Comparison of ENCODE assay signal across 4 fruit fly cellular contexts in genomic region chr3R:24812987-24813636, dm6.
A peak's percentile ranks its signal among the peaks of the same experiment; 100 is the strongest.
TF ChIP-seq lines count a peak whose summit lies in the region.

No protein-coding gene starts in this region.

- TF ChIP-seq CTCF in whole organism, embryonic (GFP tag; optimal IDR thresholded peaks at IDR 0.05; lab: Kevin White, UChicago), result no peak

TF ChIP-seq in whole organism, adult, 20 proteins besides CTCF, POLR2A, EP300 and RAD21:
- no peak for TF ChIP-seq ovo (GFP tag; optimal IDR thresholded peaks at IDR 0.05; lab: Kevin White, UChicago)
- peak; percentile 24 for TF ChIP-seq tj (GFP tag; optimal IDR thresholded peaks at IDR 0.05; lab: Kevin White, UChicago)

TF ChIP-seq in whole organism, embryonic, 481 proteins besides CTCF, POLR2A, EP300 and RAD21 (continues in another document):
- TF ChIP-seq onecut (GFP tag; IDR thresholded peaks at IDR 0.05; lab: Robert Waterston, UW), result no peak
- TF ChIP-seq hb (GFP tag; IDR thresholded peaks at IDR 0.05; lab: Robert Waterston, UW; ENCODE audit: partially characterized antibody), result no peak
- TF ChIP-seq lola (GFP tag; optimal IDR thresholded peaks at IDR 0.05; lab: Kevin White, UChicago), result no peak
- TF ChIP-seq CG8290 (GFP tag; optimal IDR thresholded peaks at IDR 0.05; lab: Kevin White, UChicago), result no peak
- TF ChIP-seq CG8290 (tag; optimal IDR thresholded peaks at IDR 0.05; lab: Kevin White, UChicago), result peak in 1 of 2 experiments; percentile 20
- no peak for TF ChIP-seq CG8944 (GFP tag; optimal IDR thresholded peaks at IDR 0.05; lab: Kevin White, UChicago)
- TF ChIP-seq grau (tag; optimal IDR thresholded peaks at IDR 0.05; lab: Kevin White, UChicago), result peak; percentile 0
- TF ChIP-seq jing (GFP tag; optimal IDR thresholded peaks at IDR 0.05; lab: Kevin White, UChicago), result no peak
- TF ChIP-seq Hand (GFP tag; optimal IDR thresholded peaks at IDR 0.05; lab: Kevin White, UChicago), result peak; percentile 8
- TF ChIP-seq Hr39 (optimal IDR thresholded peaks at IDR 0.05; lab: Kevin White, UChicago), result no peak
- 0 out of 3 replicates have a peak, but pooled peaks have one; percentile 15 for TF ChIP-seq CG6791 (GFP tag; IDR thresholded peaks at IDR 0.05; lab: Robert Waterston, UW; ENCODE audit: partially characterized antibody)
- TF ChIP-seq knrl (GFP tag; IDR thresholded peaks at IDR 0.05; lab: Robert Waterston, UW; ENCODE audit: partially characterized antibody), result no peak
- no peak for TF ChIP-seq CG14667 (GFP tag; IDR thresholded peaks at IDR 0.05; lab: Robert Waterston, UW)
- TF ChIP-seq CG1792 (GFP tag; optimal IDR thresholded peaks at IDR 0.05; lab: Kevin White, UChicago), result no peak
- no peak for TF ChIP-seq Dfd (GFP tag; optimal IDR thresholded peaks at IDR 0.05; lab: Kevin White, UChicago)
- no peak for TF ChIP-seq Hr51 (GFP tag; optimal IDR thresholded peaks at IDR 0.05; lab: Kevin White, UChicago)
- no peak for TF ChIP-seq tll (GFP tag; optimal IDR thresholded peaks at IDR 0.05; lab: Kevin White, UChicago)
- TF ChIP-seq cad (GFP tag; optimal IDR thresholded peaks at IDR 0.05; lab: Kevin White, UChicago), result peak; percentile 15
- no peak for TF ChIP-seq Nf-YC (tag; optimal IDR thresholded peaks at IDR 0.05; lab: Kevin White, UChicago)
- TF ChIP-seq mirr (GFP tag; optimal IDR thresholded peaks at IDR 0.05; lab: Kevin White, UChicago), result peak; percentile 25
- no peak for TF ChIP-seq pfk (GFP tag; optimal IDR thresholded peaks at IDR 0.05; lab: Kevin White, UChicago)
- no peak for TF ChIP-seq p53 (GFP tag; optimal IDR thresholded peaks at IDR 0.05; lab: Kevin White, UChicago)
- no peak for TF ChIP-seq NFAT (GFP tag; IDR thresholded peaks at IDR 0.05; lab: Robert Waterston, UW)
- peak; percentile 24 for TF ChIP-seq kni (GFP tag; optimal IDR thresholded peaks at IDR 0.05; lab: Kevin White, UChicago)
- no peak for TF ChIP-seq CG17361 (GFP tag; IDR thresholded peaks at IDR 0.05; lab: Robert Waterston, UW)
- TF ChIP-seq sd (tag; optimal IDR thresholded peaks at IDR 0.05; lab: Kevin White, UChicago), result no peak
- TF ChIP-seq ash1 (GFP tag; optimal IDR thresholded peaks at IDR 0.05; lab: Kevin White, UChicago), result no peak
- TF ChIP-seq ato (GFP tag; IDR thresholded peaks at IDR 0.05; lab: Robert Waterston, UW; ENCODE audit: partially characterized antibody), result no peak
- TF ChIP-seq Mad (GFP tag; optimal IDR thresholded peaks at IDR 0.05; lab: Kevin White, UChicago), result no peak
- no peak for TF ChIP-seq CG4328 (GFP tag; optimal IDR thresholded peaks at IDR 0.05; lab: Kevin White, UChicago)

TF ChIP-seq in whole organism, prepupa, 60 proteins besides CTCF, POLR2A, EP300 and RAD21:
- no peak for TF ChIP-seq CG16779 (tag; optimal IDR thresholded peaks at IDR 0.05; lab: Kevin White, UChicago)
- no peak for TF ChIP-seq CG4318 (GFP tag; optimal IDR thresholded peaks at IDR 0.05; lab: Kevin White, UChicago)
- TF ChIP-seq Hr39 (GFP tag; optimal IDR thresholded peaks at IDR 0.05; lab: Kevin White, UChicago), result no peak
- TF ChIP-seq CG6163 (GFP tag; IDR thresholded peaks at IDR 0.05; lab: Robert Waterston, UW), result 0 out of 3 replicates have a peak, but pooled peaks have one; percentile 10
- no peak for TF ChIP-seq Ets96B (tag; optimal IDR thresholded peaks at IDR 0.05; lab: Kevin White, UChicago)
- TF ChIP-seq ss (GFP tag; optimal IDR thresholded peaks at IDR 0.05; lab: Kevin White, UChicago), result no peak
- TF ChIP-seq Eip78C (GFP tag; lab: Kevin White, UChicago), result peak; percentile 49
- TF ChIP-seq Blimp-1 (GFP tag; optimal IDR thresholded peaks at IDR 0.05; lab: Kevin White, UChicago), result no peak
- peak; percentile 55 for TF ChIP-seq fkh (GFP tag; optimal IDR thresholded peaks at IDR 0.05; lab: Kevin White, UChicago)
- no peak for TF ChIP-seq Hr38 (GFP tag; optimal IDR thresholded peaks at IDR 0.05; lab: Kevin White, UChicago)

TF ChIP-seq in whole organism, pupa, 21 proteins besides CTCF, POLR2A, EP300 and RAD21:
- TF ChIP-seq CG12605 (GFP tag; IDR thresholded peaks at IDR 0.05; lab: Robert Waterston, UW) (peak; percentile 64), Pif1B (GFP tag; optimal IDR thresholded peaks at IDR 0.05; lab: Kevin White, UChicago) (no peak)
TF ChIP-seq in whole organism, pupa: peak in this region for 1.
